Fruit fly (Drosophila melanogaster): Measurements from ENCODE around the gene CG31156.

- TF ChIP-seq psq (GFP tag; optimal IDR thresholded peaks at IDR 0.05) (no peak), usp (GFP tag; optimal IDR thresholded peaks at IDR 0.05) (no peak), CG9705 (GFP tag; optimal IDR thresholded peaks at IDR 0.05) (no peak), Dfd (GFP tag; optimal IDR thresholded peaks at IDR 0.05) (no peak), dmrt93B (GFP tag; optimal IDR thresholded peaks at IDR 0.05) (no peak), GATAd (GFP tag; optimal IDR thresholded peaks at IDR 0.05) (no peak), woc (GFP tag; optimal IDR thresholded peaks at IDR 0.05) (no peak), dl (GFP tag; optimal IDR thresholded peaks at IDR 0.05; ENCODE audit: insufficient read depth in 1 of 2, partially characterized antibody in 2 of 2) (no peak), h (GFP tag; optimal IDR thresholded peaks at IDR 0.05) (no peak), pan (optimal IDR thresholded peaks at IDR 0.05) (no peak), sv (GFP tag; optimal IDR thresholded peaks at IDR 0.05) (no peak), CG32264 (GFP tag; optimal IDR thresholded peaks at IDR 0.05) (no peak)
Measured at dm6 chr3R:22580546-22580945, 32.9 kb downstream of the CG31156 start, which contains the start of gene CSN6.
